Worm (Caenorhabditis elegans) whole organism, midembryonic: ENCODE measurements around the gene tth-1.

Experiments used
- T22C8.4 ChIP-seq: fragments of 200-800 bp; sonication (Bioruptor generic); IDR thresholded peaks from 2 replicates; pipeline ENCODE4 v1.3.6; 2022; ENCODE audit warnings: missing genetic modification characterization, missing compliant biosample characterization
- cog-1 ChIP-seq: sonication (generic microtip); optimal IDR thresholded peaks from 2 replicates; lab custom pipeline; 2016; ENCODE audit warnings: missing genetic modification characterization, missing compliant biosample characterization
- flt-1 ChIP-seq: fragments of 200-800 bp; sonication (Bioruptor generic); IDR thresholded peaks from 2 replicates; pipeline ENCODE4 v1.3.6; 2022; ENCODE audit warnings: missing genetic modification characterization, missing compliant biosample characterization
- klf-2 ChIP-seq: fragments of 200-800 bp; sonication (Bioruptor generic); conservative IDR thresholded peaks from 2 replicates; pipeline ENCODE4 v1.3.6; 2022; ENCODE audit warnings: missing genetic modification reagents, missing genetic modification characterization, missing compliant biosample characterization
- med-1 ChIP-seq: sonication (generic microtip); optimal IDR thresholded peaks from 2 replicates; lab custom pipeline; 2017; ENCODE audit warnings: missing genetic modification characterization, mild to moderate bottlenecking, missing compliant biosample characterization, antibody characterized with exemption, missing genetic modification reagents; ENCODE audit not compliant: insufficient read depth
- ref-1 ChIP-seq: fragments of 200-800 bp; sonication (Bioruptor generic); conservative IDR thresholded peaks from 2 replicates; pipeline ENCODE4 v1.3.6; 2022; ENCODE audit warnings: missing genetic modification reagents, missing genetic modification characterization, missing compliant biosample characterization
- ztf-23 ChIP-seq: fragments of 200-800 bp; sonication (Bioruptor generic); IDR thresholded peaks from 2 replicates; pipeline ENCODE4 v1.3.6; 2022; ENCODE audit warnings: missing genetic modification reagents, missing genetic modification characterization, missing compliant biosample characterization
- ztf-29 ChIP-seq: fragments of 200-800 bp; sonication (Bioruptor generic); IDR thresholded peaks from 2 replicates; pipeline ENCODE4 v1.3.6; 2022; ENCODE audit warnings: missing genetic modification reagents, missing genetic modification characterization, missing compliant biosample characterization

ce11 chrX:8406815-8407214, 16.7 kb downstream of the tth-1 start:
- no peak for TF ChIP-seq T22C8.4 (GFP tag; lab: Robert Waterston, UW)
- TF ChIP-seq ztf-29 (GFP tag; lab: Robert Waterston, UW): no peak
- TF ChIP-seq flt-1 (GFP tag; lab: Robert Waterston, UW): no peak
- no peak for TF ChIP-seq ref-1
- no peak for TF ChIP-seq med-1 (GFP tag; lab: Kevin White, UChicago)
- TF ChIP-seq ztf-23 (GFP tag; lab: Robert Waterston, UW): no peak
- TF ChIP-seq cog-1: no peak
- no peak for TF ChIP-seq klf-2
